Worm (Caenorhabditis elegans) whole organism, L3 larva: ENCODE results near the gene dod-6.

Experiments
- R02D3.7 ChIP-seq: fragments of 150-350 bp; optimal IDR thresholded peaks from 2 replicates; lab custom pipeline; 2014; ENCODE audit warnings: missing biosample characterization, missing genetic modification characterization
- ZK546.5 ChIP-seq: sonication (generic microtip); optimal IDR thresholded peaks from 2 replicates; lab custom pipeline; 2017; ENCODE audit warnings: missing biosample characterization, missing genetic modification characterization
- aly-2 ChIP-seq: fragments of 150-350 bp; optimal IDR thresholded peaks from 2 replicates; lab custom pipeline; 2014; ENCODE audit warnings: missing biosample characterization, missing genetic modification characterization
- ama-1 ChIP-seq: fragments of 150-350 bp; optimal IDR thresholded peaks from 2 replicates; lab custom pipeline; 2018
- ceh-28 ChIP-seq: fragments of 150-350 bp; optimal IDR thresholded peaks from 2 replicates; lab custom pipeline; 2014; ENCODE audit warnings: missing biosample characterization, missing genetic modification reagents, missing genetic modification characterization
- egl-5 ChIP-seq: fragments of 150-350 bp; optimal IDR thresholded peaks from 2 replicates; lab custom pipeline; 2017; ENCODE audit warnings: missing biosample characterization, missing genetic modification reagents, missing genetic modification characterization, inconsistent platforms
- elt-1 ChIP-seq: fragments of 150-350 bp; optimal IDR thresholded peaks from 2 replicates; lab custom pipeline; 2014; ENCODE audit warnings: missing biosample characterization, missing genetic modification characterization
- elt-2 ChIP-seq: sonication (generic microtip); optimal IDR thresholded peaks from 2 replicates; lab custom pipeline; 2016; ENCODE audit warnings: missing genetic modification reagents, mild to moderate bottlenecking, missing genetic modification characterization, missing compliant biosample characterization
- elt-3 ChIP-seq, 3 experiments: fragments of 150-350 bp in 1 of 3; sonication (generic microtip) in 2 of 3; optimal IDR thresholded peaks; 2 replicates in 2 of 3; 4 replicates in 1 of 3; lab custom pipeline; 2014 to 2017; ENCODE audit warnings: missing biosample characterization in 3 of 3, missing genetic modification characterization in 3 of 3
- eor-1 ChIP-seq, 2 experiments: fragments of 150-350 bp; optimal IDR thresholded peaks; 2 replicates each; lab custom pipeline; 2014 to 2018; ENCODE audit warnings: missing biosample characterization in 2 of 2, missing genetic modification characterization in 2 of 2
- fkh-2 ChIP-seq: fragments of 150-350 bp; optimal IDR thresholded peaks from 2 replicates; lab custom pipeline; 2014; ENCODE audit warnings: missing biosample characterization, missing genetic modification reagents, missing genetic modification characterization
- fos-1 ChIP-seq: fragments of 150-350 bp; optimal IDR thresholded peaks from 2 replicates; lab custom pipeline; 2014; ENCODE audit warnings: missing biosample characterization, missing genetic modification characterization
- hmg-11 ChIP-seq: sonication (generic microtip); optimal IDR thresholded peaks from 2 replicates; lab custom pipeline; 2016; ENCODE audit warnings: missing genetic modification characterization, missing compliant biosample characterization
- jun-1 ChIP-seq: fragments of 150-350 bp; optimal IDR thresholded peaks from 2 replicates; lab custom pipeline; 2014; ENCODE audit warnings: missing biosample characterization, missing genetic modification reagents, missing genetic modification characterization
- lin-15B ChIP-seq: fragments of 150-350 bp; optimal IDR thresholded peaks from 2 replicates; lab custom pipeline; 2014; ENCODE audit warnings: missing biosample characterization, missing genetic modification characterization
- lin-39 ChIP-seq: fragments of 150-350 bp; optimal IDR thresholded peaks from 2 replicates; lab custom pipeline; 2018; ENCODE audit warnings: missing biosample characterization, missing genetic modification reagents, missing genetic modification characterization
- lsy-12 ChIP-seq: sonication (generic microtip); optimal IDR thresholded peaks from 2 replicates; lab custom pipeline; 2016; ENCODE audit warnings: mild to moderate bottlenecking, missing genetic modification characterization, missing compliant biosample characterization
- mdl-1 ChIP-seq: fragments of 150-350 bp; optimal IDR thresholded peaks from 2 replicates; lab custom pipeline; 2014; ENCODE audit warnings: missing biosample characterization, missing genetic modification characterization
- mml-1 ChIP-seq: fragments of 150-350 bp; sonication (generic microtip); optimal IDR thresholded peaks from 3 replicates; lab custom pipeline; 2014; ENCODE audit warnings: missing biosample characterization, missing genetic modification characterization
- nfya-1 ChIP-seq: sonication (generic microtip); optimal IDR thresholded peaks from 2 replicates; lab custom pipeline; 2017; ENCODE audit warnings: missing genetic modification characterization, mild to moderate bottlenecking, missing compliant biosample characterization, antibody characterized with exemption, moderate library complexity; ENCODE audit not compliant: insufficient read depth
- nhr-11 ChIP-seq: fragments of 150-350 bp; optimal IDR thresholded peaks from 2 replicates; lab custom pipeline; 2014; ENCODE audit warnings: missing biosample characterization, missing genetic modification characterization
- nhr-12 ChIP-seq: fragments of 150-350 bp; optimal IDR thresholded peaks from 2 replicates; lab custom pipeline; 2014; ENCODE audit warnings: missing biosample characterization, missing genetic modification characterization
- nhr-25 ChIP-seq: sonication (generic microtip); optimal IDR thresholded peaks from 2 replicates; lab custom pipeline; 2017; ENCODE audit warnings: missing biosample characterization, missing genetic modification characterization
- nhr-28 ChIP-seq: fragments of 150-350 bp; optimal IDR thresholded peaks from 2 replicates; lab custom pipeline; 2014; ENCODE audit warnings: missing biosample characterization, missing genetic modification characterization
- nhr-43 ChIP-seq: sonication (generic microtip); optimal IDR thresholded peaks from 2 replicates; lab custom pipeline; 2016; ENCODE audit warnings: mild to moderate bottlenecking, missing genetic modification characterization, missing compliant biosample characterization; ENCODE audit not compliant: poor library complexity, severe bottlenecking
- nhr-67 ChIP-seq: fragments of 150-350 bp; optimal IDR thresholded peaks from 2 replicates; lab custom pipeline; 2014; ENCODE audit warnings: missing biosample characterization, missing genetic modification characterization
- nhr-77 ChIP-seq: fragments of 150-350 bp; optimal IDR thresholded peaks from 2 replicates; lab custom pipeline; 2014; ENCODE audit warnings: missing biosample characterization, missing genetic modification characterization
- pha-4 ChIP-seq: fragments of 150-350 bp; optimal IDR thresholded peaks from 2 replicates; lab custom pipeline; 2014; ENCODE audit warnings: missing biosample characterization, missing genetic modification reagents, missing genetic modification characterization
- pqm-1 ChIP-seq: fragments of 150-350 bp; optimal IDR thresholded peaks from 2 replicates; lab custom pipeline; 2017; ENCODE audit warnings: missing biosample characterization, missing genetic modification characterization, inconsistent platforms
- sea-2 ChIP-seq: fragments of 150-350 bp; sonication (generic microtip); optimal IDR thresholded peaks from 4 replicates; lab custom pipeline; 2014; ENCODE audit warnings: missing biosample characterization, missing genetic modification reagents, missing genetic modification characterization
- skn-1 ChIP-seq: fragments of 150-350 bp; optimal IDR thresholded peaks from 2 replicates; lab custom pipeline; 2014; ENCODE audit warnings: missing biosample characterization, missing genetic modification characterization
- unc-39 ChIP-seq: sonication (generic microtip); optimal IDR thresholded peaks from 4 replicates; lab custom pipeline; 2017; ENCODE audit warnings: missing biosample characterization, missing genetic modification characterization
- zag-1 ChIP-seq: fragments of 150-350 bp; optimal IDR thresholded peaks from 2 replicates; lab custom pipeline; 2014; ENCODE audit warnings: missing biosample characterization, missing genetic modification characterization
- ztf-4 ChIP-seq: fragments of 150-350 bp; optimal IDR thresholded peaks from 2 replicates; lab custom pipeline; 2014; ENCODE audit warnings: missing biosample characterization, missing genetic modification characterization

dod-6 gene

ce11 chrIII:10178023-10178422 is 19.5 kb upstream of the dod-6 start:
- TF ChIP-seq elt-2 (tag; lab: Kevin White, UChicago), result no peak

ce11 chrIII:10178552-10178951 is 19.0 kb upstream of the dod-6 start:
- TF ChIP-seq zag-1 (tag; lab: Kevin White, UChicago) (no peak), mdl-1 (no peak), fkh-2 (tag; lab: Kevin White, UChicago) (no peak), eor-1 (tag; optimal IDR thresholded peaks at IDR 0.05; lab: Kevin White, UChicago) (no peak), aly-2 (tag; lab: Kevin White, UChicago) (no peak), nhr-12 (tag; lab: Kevin White, UChicago) (no peak), jun-1 (tag; lab: Kevin White, UChicago) (no peak), nhr-43 (no peak), pqm-1 (tag; lab: Kevin White, UChicago) (no peak), nhr-11 (tag; lab: Kevin White, UChicago) (no peak), fos-1 (tag; lab: Kevin White, UChicago) (no peak), elt-1 (tag; lab: Kevin White, UChicago) (no peak), skn-1 (tag; lab: Kevin White, UChicago) (no peak), lin-15B (tag; lab: Kevin White, UChicago) (no peak), pha-4 (tag; lab: Kevin White, UChicago) (no peak), nfya-1 (tag; lab: Kevin White, UChicago) (no peak), nhr-25 (tag; lab: Kevin White, UChicago) (no peak)

ce11 chrIII:10179444-10179843 is 18.1 kb upstream of the dod-6 start:
- TF ChIP-seq elt-3 (tag; optimal IDR thresholded peaks at IDR 0.05; lab: Kevin White, UChicago) (no peak), elt-1 (tag; lab: Kevin White, UChicago) (no peak), nhr-28 (tag; lab: Kevin White, UChicago) (no peak), nhr-67 (no peak), lin-15B (tag; lab: Kevin White, UChicago) (no peak), R02D3.7 (no peak), elt-2 (tag; lab: Kevin White, UChicago) (no peak), fos-1 (tag; lab: Kevin White, UChicago) (no peak), nhr-25 (tag; lab: Kevin White, UChicago) (no peak), egl-5 (tag; lab: Kevin White, UChicago) (no peak), nhr-12 (tag; lab: Kevin White, UChicago) (no peak)

ce11 chrIII:10181868-10182267 is 15.6 kb upstream of the dod-6 start:
- no peak for TF ChIP-seq pha-4 (tag; lab: Kevin White, UChicago)
- TF ChIP-seq, all 47 proteins: peak for 0

ce11 chrIII:10186160-10186559 is 11.4 kb upstream of the dod-6 start, which contains the start of gene unc-47:
TSS of gene unc-47 (minus strand) at chrIII:10186260.
- peak; percentile 35 for TF ChIP-seq lin-39
- TF ChIP-seq mml-1 (tag; lab: Kevin White, UChicago), result no peak
- no peak for TF ChIP-seq ZK546.5 (tag; lab: Kevin White, UChicago)

ce11 chrIII:10187840-10188239 is 9.7 kb upstream of the dod-6 start:
- TF ChIP-seq lin-15B (tag; lab: Kevin White, UChicago) (peak; percentile 19), eor-1 (tag; optimal IDR thresholded peaks at IDR 0.05; lab: Kevin White, UChicago) (no peak), hmg-11 (tag; lab: Kevin White, UChicago) (peak; percentile 37), nfya-1 (tag; lab: Kevin White, UChicago) (peak; percentile 66), lin-39 (peak; percentile 50)

ce11 chrIII:10188912-10189311 is 8.6 kb upstream of the dod-6 start, which contains the start of gene epac-1:
TSS of gene epac-1 (plus strand) at chrIII:10189212.
- no peak for TF ChIP-seq sea-2 (GFP tag; lab: Kevin White, UChicago)
- no peak for TF ChIP-seq unc-39 (tag; lab: Kevin White, UChicago)
- no peak for TF ChIP-seq ama-1 (lab: Kevin White, UChicago)
- no peak for TF ChIP-seq ZK546.5 (tag; lab: Kevin White, UChicago)
- TF ChIP-seq egl-5 (tag; lab: Kevin White, UChicago), result no peak
- no peak for TF ChIP-seq nhr-77
- no peak for TF ChIP-seq nhr-67
- no peak for TF ChIP-seq pha-4 (tag; lab: Kevin White, UChicago)
- TF ChIP-seq ceh-28, result no peak
- no peak for TF ChIP-seq nfya-1 (tag; lab: Kevin White, UChicago)
- no peak for TF ChIP-seq lsy-12 (tag; lab: Kevin White, UChicago)
- no peak for TF ChIP-seq ztf-4 (tag; lab: Kevin White, UChicago)
- TF ChIP-seq fos-1 (tag; lab: Kevin White, UChicago), result no peak
